Fruit fly (Drosophila melanogaster): ENCODE measurements around the gene CG2202.

DNA sequence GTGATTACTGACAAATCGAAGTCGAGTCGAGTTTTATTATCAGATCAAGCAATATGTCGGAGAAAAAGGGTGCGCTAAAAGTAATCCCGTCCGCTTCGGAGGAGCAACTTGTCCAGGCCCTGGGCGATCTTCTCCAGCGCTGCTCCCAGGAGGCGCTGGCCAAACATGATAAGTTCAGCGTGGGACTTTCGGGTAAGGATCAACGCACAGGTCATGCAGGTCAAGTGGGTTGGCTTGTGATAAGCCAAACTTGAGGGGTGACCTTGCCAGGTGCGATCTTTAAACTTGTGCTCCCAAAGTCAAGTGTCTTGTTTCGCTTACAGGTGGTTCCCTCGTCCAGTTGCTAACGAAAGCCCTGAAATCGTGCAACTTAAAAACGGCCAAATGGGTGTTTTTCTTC, 1.1 kb upstream of the CG2202 start:
- TF ChIP-seq cic (GFP tag; optimal IDR thresholded peaks at IDR 0.05) (no peak), Crg-1 (GFP tag; optimal IDR thresholded peaks at IDR 0.05) (no peak), Clk (GFP tag; optimal IDR thresholded peaks at IDR 0.05) (no peak), CG1620 (GFP tag; optimal IDR thresholded peaks at IDR 0.05) (no peak), CG5204 (GFP tag; optimal IDR thresholded peaks at IDR 0.05) (no peak), toe (GFP tag; optimal IDR thresholded peaks at IDR 0.05) (no peak), CG7045 (GFP tag; optimal IDR thresholded peaks at IDR 0.05) (no peak), CG33017 (tag; optimal IDR thresholded peaks at IDR 0.05) (no peak), tj (GFP tag; optimal IDR thresholded peaks at IDR 0.05) (no peak), cnc (optimal IDR thresholded peaks at IDR 0.05) (no peak), CG12768 (GFP tag; optimal IDR thresholded peaks at IDR 0.05) (no peak), CG7101 (tag; optimal IDR thresholded peaks at IDR 0.05) (no peak)
